Worm (Caenorhabditis elegans): ENCODE results near the gene ZK813.7.

Gene ZK813.7

ce11 chrX:3488993-3489392, 44.4 kb downstream of the ZK813.7 start, which contains the start of gene C12D12.3:
TSS of gene C12D12.3 (plus strand) at chrX:3489293.
- TF ChIP-seq ceh-39 (tag; optimal IDR thresholded peaks at IDR 0.05), result no peak
- no peak for TF ChIP-seq lin-32 (GFP tag; optimal IDR thresholded peaks at IDR 0.05)
- no peak for TF ChIP-seq ham-2 (GFP tag; optimal IDR thresholded peaks at IDR 0.05)
- no peak for TF ChIP-seq ces-1 (GFP tag; optimal IDR thresholded peaks at IDR 0.05)
- TF ChIP-seq ztf-11 (tag; optimal IDR thresholded peaks at IDR 0.05), result no peak
- no peak for TF ChIP-seq tbx-8 (GFP tag; optimal IDR thresholded peaks at IDR 0.05)
- TF ChIP-seq zip-8 (tag; optimal IDR thresholded peaks at IDR 0.05), result no peak
- TF ChIP-seq nhr-237 (tag; optimal IDR thresholded peaks at IDR 0.05), result no peak
- TF ChIP-seq ceh-83 (GFP tag; optimal IDR thresholded peaks at IDR 0.05), result no peak
- TF ChIP-seq cnd-1 (tag; optimal IDR thresholded peaks at IDR 0.05), result no peak
- no peak for TF ChIP-seq unc-62 (GFP tag; optimal IDR thresholded peaks at IDR 0.05)
- no peak for TF ChIP-seq elt-3 (tag; optimal IDR thresholded peaks at IDR 0.05)
- no peak for TF ChIP-seq lsy-2 (tag; optimal IDR thresholded peaks at IDR 0.05)
- TF ChIP-seq bed-3 (GFP tag; optimal IDR thresholded peaks at IDR 0.05), result no peak
- TF ChIP-seq mab-5 (tag; optimal IDR thresholded peaks at IDR 0.05), result no peak
- TF ChIP-seq sem-2 (GFP tag; optimal IDR thresholded peaks at IDR 0.05), result no peak
- no peak for TF ChIP-seq nhr-28 (tag; optimal IDR thresholded peaks at IDR 0.05)
- TF ChIP-seq nhr-76 (tag; optimal IDR thresholded peaks at IDR 0.05), result no peak
- no peak for TF ChIP-seq flh-1 (GFP tag; optimal IDR thresholded peaks at IDR 0.05)
- no peak for TF ChIP-seq pha-4 (tag; optimal IDR thresholded peaks at IDR 0.05)

DNA sequence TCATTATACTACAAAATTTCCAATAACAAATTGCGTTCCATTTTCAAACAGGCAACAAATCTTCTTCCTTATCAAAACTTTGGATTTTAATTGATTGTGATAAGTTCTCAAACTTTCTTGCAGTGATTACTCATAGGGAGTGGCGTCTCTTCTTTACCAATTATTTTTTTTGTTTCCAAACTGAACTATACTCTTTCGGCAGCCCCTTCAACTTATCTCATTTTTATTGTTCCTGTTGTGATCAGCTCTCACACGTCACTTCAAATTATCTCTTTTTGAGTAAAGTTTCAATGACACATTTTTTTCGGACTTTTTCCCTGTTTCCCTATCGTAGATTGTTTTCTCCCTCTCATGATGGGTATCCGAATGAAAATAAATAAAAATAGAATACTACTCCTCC, 47.8 kb downstream of the ZK813.7 start:
- TF ChIP-seq unc-62 (GFP tag; optimal IDR thresholded peaks at IDR 0.05) (no peak), lin-32 (GFP tag; optimal IDR thresholded peaks at IDR 0.05) (no peak), blmp-1 (tag; optimal IDR thresholded peaks at IDR 0.05) (no peak), ces-1 (GFP tag; optimal IDR thresholded peaks at IDR 0.05) (no peak), zip-8 (tag; optimal IDR thresholded peaks at IDR 0.05) (no peak), sem-2 (GFP tag; optimal IDR thresholded peaks at IDR 0.05) (no peak), hlh-1 (tag; optimal IDR thresholded peaks at IDR 0.05) (no peak), mep-1 (tag; optimal IDR thresholded peaks at IDR 0.05) (no peak), bed-3 (GFP tag; optimal IDR thresholded peaks at IDR 0.05) (no peak), ztf-11 (tag; optimal IDR thresholded peaks at IDR 0.05) (no peak), mab-5 (tag; optimal IDR thresholded peaks at IDR 0.05) (no peak), tbx-8 (GFP tag; optimal IDR thresholded peaks at IDR 0.05) (no peak), nhr-237 (tag; optimal IDR thresholded peaks at IDR 0.05) (no peak), unc-120 (tag; optimal IDR thresholded peaks at IDR 0.05; ENCODE audit: poor library complexity, severe bottlenecking) (no peak)

ce11 chrX:3494634-3495033, 50.0 kb downstream of the ZK813.7 start:
- no peak for TF ChIP-seq lsy-2 (tag; optimal IDR thresholded peaks at IDR 0.05)
- TF ChIP-seq unc-62 (GFP tag; optimal IDR thresholded peaks at IDR 0.05), result peak; percentile 79
- TF ChIP-seq hlh-1 (tag; optimal IDR thresholded peaks at IDR 0.05), result peak; percentile 36
